Fruit fly (Drosophila melanogaster) whole organism, embryonic: ENCODE measurements around the gene CG34462.

Experiments used
- CG4707 ChIP-seq: fragments of 200-800 bp; sonication (Bioruptor generic); optimal IDR thresholded peaks from 2 replicates; lab custom pipeline; 2018; ENCODE audit warnings: missing biosample characterization, mild to moderate bottlenecking, missing genetic modification characterization, moderate library complexity
- CG7839 ChIP-seq: fragments of 200-800 bp; sonication (Bioruptor generic); optimal IDR thresholded peaks from 3 replicates; lab custom pipeline; 2018; ENCODE audit warnings: missing biosample characterization, mild to moderate bottlenecking, missing genetic modification characterization, moderate library complexity
- D ChIP-seq, 2 experiments: fragments of 200-800 bp in 1 of 2; fragments of >200 bp in 1 of 2; sonication (Bioruptor generic) in 1 of 2; optimal IDR thresholded peaks; 2 replicates in 1 of 2; 3 replicates in 1 of 2; lab custom pipeline; 2017; ENCODE audit warnings: mild to moderate bottlenecking in 1 of 2, missing biosample characterization in 1 of 2, missing genetic modification characterization in 1 of 2, missing genetic modification reagents in 1 of 2
- MTF-1 ChIP-seq: fragments of 200-800 bp; sonication (Bioruptor generic); optimal IDR thresholded peaks from 2 replicates; lab custom pipeline; 2018; ENCODE audit warnings: missing biosample characterization, mild to moderate bottlenecking, missing genetic modification characterization, borderline replicate concordance
- Oli ChIP-seq: fragments of 200-800 bp; sonication (Bioruptor generic); optimal IDR thresholded peaks from 2 replicates; lab custom pipeline; 2018; ENCODE audit warnings: missing biosample characterization, mild to moderate bottlenecking, missing genetic modification characterization, moderate library complexity
- slbo ChIP-seq: fragments of 200-800 bp; sonication (Bioruptor generic); IDR thresholded peaks from 2 replicates; pipeline ENCODE4 v1.3.6; 2022; ENCODE audit warnings: missing biosample characterization, missing genetic modification characterization
- slp2 ChIP-seq: fragments of 200-800 bp; sonication (Bioruptor generic); optimal IDR thresholded peaks from 2 replicates; lab custom pipeline; 2016; ENCODE audit warnings: missing biosample characterization, missing genetic modification characterization

DNA sequence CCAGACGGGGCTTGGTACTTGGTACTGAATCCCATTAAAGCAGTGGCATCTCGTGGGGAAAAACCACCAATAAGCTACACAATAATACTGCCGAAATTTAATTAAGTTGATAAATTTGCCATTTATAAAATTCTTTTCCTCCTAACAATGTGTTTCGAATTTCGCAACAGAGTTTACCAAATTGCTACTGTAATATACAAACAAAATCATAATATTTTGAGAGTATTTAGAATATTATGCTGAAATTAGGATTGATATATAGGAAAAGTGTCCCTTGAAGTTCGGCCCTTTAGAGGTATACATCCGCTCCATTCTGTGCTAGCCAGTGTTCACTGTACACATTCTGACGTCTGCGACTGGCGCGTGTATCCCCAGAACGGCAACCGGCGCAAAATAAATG is 43.7 kb upstream of the CG34462 start:
- TF ChIP-seq CG4707 (GFP tag; lab: Kevin White, UChicago): no peak
- TF ChIP-seq slbo (GFP tag; lab: Robert Waterston, UW): peak; percentile 36; the same call in 1 of the 2 replicates
- TF ChIP-seq D (optimal IDR thresholded peaks at IDR 0.05; lab: Kevin White, UChicago): no peak
- TF ChIP-seq D (GFP tag; optimal IDR thresholded peaks at IDR 0.05; lab: Kevin White, UChicago): no peak
- TF ChIP-seq Oli (tag; lab: Kevin White, UChicago): peak; percentile 18
- no peak for TF ChIP-seq CG7839
- no peak for TF ChIP-seq slp2 (GFP tag; lab: Kevin White, UChicago)
- no peak for TF ChIP-seq MTF-1 (GFP tag; lab: Kevin White, UChicago)
